Worm (Caenorhabditis elegans) whole organism, late embryonic: ENCODE data around the gene F21H7.2.

ENCODE experiments used
- K02D7.2 ChIP-seq: sonication (generic microtip); optimal IDR thresholded peaks from 2 replicates; lab custom pipeline; 2017; ENCODE audit warnings: mild to moderate bottlenecking, missing genetic modification characterization, missing compliant biosample characterization
- ama-1 ChIP-seq: fragments of 150-350 bp; optimal IDR thresholded peaks from 2 replicates; lab custom pipeline; 2014
- ceh-18 ChIP-seq: sonication (generic microtip); optimal IDR thresholded peaks from 2 replicates; lab custom pipeline; 2016; ENCODE audit warnings: missing genetic modification characterization, missing compliant biosample characterization
- ceh-6 ChIP-seq: fragments of 200-800 bp; sonication (Bioruptor generic); optimal IDR thresholded peaks from 2 replicates; lab custom pipeline; 2018; ENCODE audit warnings: mild to moderate bottlenecking, missing genetic modification characterization, missing compliant biosample characterization
- ceh-9 ChIP-seq: sonication (generic microtip); optimal IDR thresholded peaks from 2 replicates; lab custom pipeline; 2016; ENCODE audit warnings: mild to moderate bottlenecking, missing genetic modification characterization, inconsistent platforms, missing compliant biosample characterization
- dve-1 ChIP-seq: sonication (generic microtip); optimal IDR thresholded peaks from 2 replicates; lab custom pipeline; 2017; ENCODE audit warnings: antibody characterized with exemption, mild to moderate bottlenecking, missing genetic modification characterization, missing compliant biosample characterization
- hlh-30 ChIP-seq: sonication (generic microtip); optimal IDR thresholded peaks from 2 replicates; lab custom pipeline; 2017; ENCODE audit warnings: antibody characterized with exemption, missing genetic modification characterization, missing compliant biosample characterization; ENCODE audit not compliant: insufficient read depth
- lim-6 ChIP-seq: sonication (generic microtip); optimal IDR thresholded peaks from 2 replicates; lab custom pipeline; 2016; ENCODE audit warnings: missing genetic modification characterization, missing compliant biosample characterization
- nhr-11 ChIP-seq: fragments of 150-350 bp; optimal IDR thresholded peaks from 2 replicates; lab custom pipeline; 2014; ENCODE audit warnings: missing biosample characterization, missing genetic modification characterization
- odd-2 ChIP-seq: sonication (generic microtip); optimal IDR thresholded peaks from 2 replicates; lab custom pipeline; 2017; ENCODE audit warnings: antibody characterized with exemption, mild to moderate bottlenecking, missing genetic modification characterization, missing compliant biosample characterization
- sox-4 ChIP-seq: sonication (generic microtip); optimal IDR thresholded peaks from 2 replicates; lab custom pipeline; 2017; ENCODE audit warnings: mild to moderate bottlenecking, missing genetic modification characterization, inconsistent platforms, missing compliant biosample characterization
- syd-9 ChIP-seq: sonication (generic microtip); optimal IDR thresholded peaks from 2 replicates; lab custom pipeline; 2016; ENCODE audit warnings: mild to moderate bottlenecking, missing genetic modification characterization, moderate library complexity, missing compliant biosample characterization
- tbx-2 ChIP-seq: sonication (generic microtip); optimal IDR thresholded peaks from 2 replicates; lab custom pipeline; 2016; ENCODE audit warnings: missing genetic modification characterization, missing compliant biosample characterization
- unc-55 ChIP-seq: sonication (generic microtip); optimal IDR thresholded peaks from 2 replicates; lab custom pipeline; 2017; ENCODE audit warnings: missing biosample characterization, missing genetic modification reagents, missing genetic modification characterization

ce11 chrV:16218522-16218921, 11.3 kb downstream of the F21H7.2 start, which contains the start of gene F11A5.15:
- TF ChIP-seq ama-1 (lab: Kevin White, UChicago), result no peak
- no peak for TF ChIP-seq lim-6
- TF ChIP-seq tbx-2 (tag; lab: Kevin White, UChicago), result no peak
- no peak for TF ChIP-seq odd-2
- TF ChIP-seq dve-1 (tag; lab: Kevin White, UChicago), result no peak
- no peak for TF ChIP-seq nhr-11
- TF ChIP-seq ceh-6 (GFP tag; lab: Kevin White, UChicago), result no peak
- TF ChIP-seq syd-9 (tag; lab: Kevin White, UChicago), result no peak
- TF ChIP-seq sox-4 (tag; lab: Kevin White, UChicago), result no peak
- no peak for TF ChIP-seq hlh-30 (tag; lab: Kevin White, UChicago)
- TF ChIP-seq ceh-18 (tag; lab: Kevin White, UChicago), result no peak
- TF ChIP-seq K02D7.2 (tag; lab: Kevin White, UChicago), result no peak
- no peak for TF ChIP-seq unc-55 (GFP tag; lab: Kevin White, UChicago)
- TF ChIP-seq ceh-9 (tag; lab: Kevin White, UChicago), result no peak
